Worm (Caenorhabditis elegans): ENCODE measurements around the gene swt-7.

Gene swt-7

DNA sequence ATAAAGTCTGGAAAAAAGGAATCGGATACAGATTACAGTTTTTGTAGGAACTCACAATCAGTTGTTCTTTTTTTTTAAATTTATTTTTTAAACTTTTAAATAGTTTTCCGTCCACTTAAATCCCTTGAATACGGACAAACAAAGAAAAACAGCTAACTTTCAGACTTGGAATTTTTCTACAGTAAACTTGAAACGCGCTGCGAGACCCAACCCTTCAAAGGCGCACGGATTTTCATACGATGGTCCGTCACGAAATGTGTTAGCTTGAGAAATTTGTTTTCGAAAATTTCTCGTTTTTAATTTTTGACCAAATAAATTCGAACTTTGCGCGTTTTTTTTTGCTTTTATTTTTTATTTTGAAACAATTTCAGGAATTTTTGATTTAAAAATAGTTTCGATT, 15.9 kb upstream of the swt-7 start:
- no peak for TF ChIP-seq fos-1 (tag; optimal IDR thresholded peaks at IDR 0.05)
- TF ChIP-seq zag-1 (tag; optimal IDR thresholded peaks at IDR 0.05), result no peak
- no peak for TF ChIP-seq mdl-1 (tag; optimal IDR thresholded peaks at IDR 0.05)
- no peak for TF ChIP-seq skn-1 (tag; optimal IDR thresholded peaks at IDR 0.05)
- TF ChIP-seq snpc-1.2 (GFP tag; IDR thresholded peaks at IDR 0.05), result no peak
- TF ChIP-seq zfp-2 (tag; optimal IDR thresholded peaks at IDR 0.05), result no peak
- TF ChIP-seq sdz-12 (GFP tag; optimal IDR thresholded peaks at IDR 0.05), result no peak
- no peak for TF ChIP-seq spr-3 (GFP tag; optimal IDR thresholded peaks at IDR 0.05)
- no peak for TF ChIP-seq dve-1 (tag; optimal IDR thresholded peaks at IDR 0.05; ENCODE audit: insufficient read depth)
- no peak for TF ChIP-seq nhr-28 (tag; optimal IDR thresholded peaks at IDR 0.05)
- no peak for TF ChIP-seq nhr-77 (tag; optimal IDR thresholded peaks at IDR 0.05)
- TF ChIP-seq ceh-44 (GFP tag; IDR thresholded peaks at IDR 0.05), result no peak
- no peak for TF ChIP-seq hlh-11 (tag; optimal IDR thresholded peaks at IDR 0.05)
- TF ChIP-seq ZK337.2 (GFP tag; IDR thresholded peaks at IDR 0.05), result no peak
- no peak for TF ChIP-seq ceh-20 (GFP tag; IDR thresholded peaks at IDR 0.05)
- no peak for TF ChIP-seq hif-1 (tag; optimal IDR thresholded peaks at IDR 0.05)
- TF ChIP-seq F10B5.3 (tag; optimal IDR thresholded peaks at IDR 0.05), result no peak
- no peak for TF ChIP-seq R02D3.7 (tag; optimal IDR thresholded peaks at IDR 0.05)
- TF ChIP-seq lim-7 (GFP tag; IDR thresholded peaks at IDR 0.05), result no peak

DNA sequence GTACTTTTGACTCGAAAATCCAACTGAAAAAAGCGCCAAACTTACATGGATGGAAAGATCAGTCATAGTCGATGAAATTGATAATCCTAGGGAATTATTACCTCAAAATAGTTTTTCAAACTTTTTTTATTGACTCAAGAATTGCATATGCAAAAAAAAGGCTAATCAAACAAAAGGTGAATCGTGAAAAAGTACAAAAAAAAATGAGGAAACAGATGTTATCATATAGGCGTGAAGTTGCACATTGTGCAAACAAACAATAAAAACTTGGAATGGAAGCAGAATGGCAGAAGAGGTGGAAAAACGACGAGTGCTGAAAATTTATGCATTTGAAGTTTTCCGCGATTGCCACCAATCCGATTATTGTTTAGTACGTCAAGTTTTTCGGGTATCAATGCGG, 15.5 kb upstream of the swt-7 start, which contains the start of gene exc-14:
TSS of gene exc-14 (minus strand) at position 101 of the 400 bp plus-strand sequence.
- TF ChIP-seq Y75B8A.6 (GFP tag; IDR thresholded peaks at IDR 0.05) (no peak), egl-43 (GFP tag; IDR thresholded peaks at IDR 0.05) (no peak), skn-1 (tag; optimal IDR thresholded peaks at IDR 0.05) (no peak), ceh-62 (tag; optimal IDR thresholded peaks at IDR 0.05) (no peak), attf-4 (tag; optimal IDR thresholded peaks at IDR 0.05) (no peak), lir-3 (tag; optimal IDR thresholded peaks at IDR 0.05) (no peak), sdz-12 (GFP tag; optimal IDR thresholded peaks at IDR 0.05) (no peak), lim-7 (GFP tag; IDR thresholded peaks at IDR 0.05) (no peak), nhr-237 (tag; optimal IDR thresholded peaks at IDR 0.05) (no peak), vab-7 (GFP tag; IDR thresholded peaks at IDR 0.05) (no peak), nhr-6 (tag; optimal IDR thresholded peaks at IDR 0.05) (no peak)

DNA sequence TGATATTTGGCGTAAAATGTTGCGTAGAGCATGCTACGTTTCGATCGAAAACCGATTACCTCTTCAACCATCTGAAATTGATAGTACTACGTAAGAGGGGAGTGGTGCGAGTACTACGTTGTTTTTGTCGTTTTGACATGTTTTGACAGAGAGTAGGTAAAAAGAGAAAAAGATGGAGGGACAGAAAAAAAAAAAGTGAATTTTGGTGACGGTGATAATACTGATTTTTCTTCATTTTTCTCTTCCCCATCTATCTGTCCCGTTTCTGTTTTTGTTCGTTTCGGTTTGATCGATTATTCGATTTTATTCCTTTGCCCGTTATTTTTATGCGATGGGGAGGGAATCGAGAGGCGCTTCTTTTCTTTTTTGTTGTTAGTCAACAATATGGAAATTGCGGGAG, 10.3 kb upstream of the swt-7 start, which contains the start of gene K11D12.8:
TSS of gene K11D12.8 (minus strand) at position 77 of the 400 bp plus-strand sequence.
- TF ChIP-seq unc-62 (GFP tag; optimal IDR thresholded peaks at IDR 0.05 in 1 of 2), result peak in 1 of 2 experiments; percentile 77
- no peak for TF ChIP-seq unc-62 (tag; optimal IDR thresholded peaks at IDR 0.05)
- no peak for TF ChIP-seq lin-1 (GFP tag; IDR thresholded peaks at IDR 0.05)

DNA sequence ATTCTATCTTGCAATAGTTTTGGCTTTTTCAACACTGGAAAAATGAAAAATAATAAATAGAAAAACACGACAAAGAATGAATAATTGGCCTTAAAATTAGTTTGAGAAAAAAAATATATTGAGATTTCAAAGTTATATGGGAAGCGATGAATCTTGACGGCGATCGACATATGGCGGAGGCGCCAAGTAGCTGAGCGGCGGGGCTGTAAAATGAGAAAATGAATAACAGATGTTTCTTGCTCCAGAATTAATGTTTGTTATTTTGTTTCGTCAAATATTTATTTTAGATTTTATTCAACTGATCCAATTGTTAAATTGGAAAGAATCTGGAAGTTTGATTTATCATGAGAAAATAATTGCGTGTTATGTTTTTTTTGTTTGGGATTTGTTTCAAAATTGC, 8.9 kb upstream of the swt-7 start, which contains the start of gene K11D12.11:
TSS of gene K11D12.11 (minus strand) at position 42 of the 400 bp plus-strand sequence.
- TF ChIP-seq ceh-82 (tag; optimal IDR thresholded peaks at IDR 0.05), result no peak
- TF ChIP-seq mxl-3 (GFP tag; optimal IDR thresholded peaks at IDR 0.05), result no peak
- no peak for TF ChIP-seq nhr-237 (tag; optimal IDR thresholded peaks at IDR 0.05)

DNA sequence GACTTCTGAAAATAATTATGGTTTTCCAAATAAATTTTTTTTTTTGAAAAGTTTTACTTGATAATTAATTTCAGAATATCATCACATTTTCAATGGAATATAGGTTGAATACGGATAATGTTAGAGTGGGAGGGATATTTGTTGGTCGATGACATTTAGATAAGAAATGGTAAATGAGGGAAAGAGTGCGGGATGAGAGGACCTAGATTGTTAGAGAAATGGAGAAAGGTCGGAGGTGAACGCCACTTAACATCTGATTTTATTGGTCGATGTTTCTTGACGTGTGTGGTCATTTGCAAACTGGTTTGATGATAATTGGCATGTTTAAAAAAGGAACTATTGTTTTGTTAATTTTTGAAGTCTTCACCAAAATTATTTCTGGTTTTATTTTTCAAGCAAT, 7.8 kb upstream of the swt-7 start:
- peak in 1 of 2 experiments; percentile 81 for TF ChIP-seq unc-62 (GFP tag; optimal IDR thresholded peaks at IDR 0.05 in 1 of 2)
- TF ChIP-seq unc-62 (tag; optimal IDR thresholded peaks at IDR 0.05), result no peak
- no peak for TF ChIP-seq zfp-2 (tag; optimal IDR thresholded peaks at IDR 0.05)

DNA sequence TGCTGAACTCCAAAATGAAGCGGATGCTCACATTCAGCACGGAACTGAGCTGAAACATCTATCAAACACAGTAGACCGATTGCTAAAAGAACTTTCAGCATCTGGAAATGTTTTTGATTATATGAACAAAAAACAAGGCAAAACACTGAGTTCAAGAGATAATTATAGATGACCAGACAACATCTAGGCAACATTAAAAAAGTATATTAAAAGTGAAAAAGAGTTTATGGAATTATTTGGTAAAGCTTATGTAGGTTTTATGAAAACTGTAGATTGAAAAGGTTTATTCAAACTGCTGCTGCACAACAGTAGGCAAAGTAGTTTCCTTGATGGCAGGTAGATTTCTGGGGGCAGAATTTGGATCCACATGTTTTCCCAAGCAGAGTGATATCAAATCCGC, 5.7 kb upstream of the swt-7 start, which contains the start of gene K11D12.7:
TSS of gene K11D12.7 (minus strand) at position 101 of the 400 bp plus-strand sequence.
- TF ChIP-seq spr-1 (tag; optimal IDR thresholded peaks at IDR 0.05), result no peak
- TF ChIP-seq mxl-3 (GFP tag; optimal IDR thresholded peaks at IDR 0.05), result no peak
- no peak for TF ChIP-seq ceh-44 (GFP tag; IDR thresholded peaks at IDR 0.05)
- no peak for TF ChIP-seq zip-2 (tag; optimal IDR thresholded peaks at IDR 0.05)
- TF ChIP-seq F10B5.3 (tag; optimal IDR thresholded peaks at IDR 0.05), result no peak
- no peak for TF ChIP-seq nhr-77 (tag; optimal IDR thresholded peaks at IDR 0.05)
- TF ChIP-seq lin-1 (GFP tag; IDR thresholded peaks at IDR 0.05), result no peak
- no peak for TF ChIP-seq zag-1 (tag; optimal IDR thresholded peaks at IDR 0.05)
- TF ChIP-seq ces-1 (GFP tag; optimal IDR thresholded peaks at IDR 0.05), result no peak
- TF ChIP-seq tra-1 (GFP tag; IDR thresholded peaks at IDR 0.05), result no peak
- TF ChIP-seq pqm-1 (tag; optimal IDR thresholded peaks at IDR 0.05), result no peak
- TF ChIP-seq unc-39 (tag; optimal IDR thresholded peaks at IDR 0.05), result no peak
- TF ChIP-seq dmd-6 (GFP tag; IDR thresholded peaks at IDR 0.05), result no peak
- no peak for TF ChIP-seq ceh-62 (tag; optimal IDR thresholded peaks at IDR 0.05)

Measured in whole organism, L4 larva.